Fruit fly (Drosophila melanogaster) whole organism, embryonic: ENCODE results near the gene disco.

ENCODE experiments used
- Bgb ChIP-seq: fragments of 200-800 bp; sonication (Bioruptor generic); IDR thresholded peaks from 2 replicates; pipeline ENCODE4 v1.3.6; 2022; ENCODE audit warnings: missing biosample characterization, missing genetic modification characterization; ENCODE audit not compliant: partially characterized antibody
- CG10321 ChIP-seq: fragments of 200-800 bp; sonication (Bioruptor generic); IDR thresholded peaks from 2 replicates; pipeline ENCODE4 v1.3.6; 2022; ENCODE audit warnings: missing biosample characterization, missing genetic modification characterization
- CG10462 ChIP-seq: fragments of 200-800 bp; sonication (Bioruptor generic); optimal IDR thresholded peaks from 2 replicates; lab custom pipeline; 2016; ENCODE audit warnings: missing biosample characterization, missing genetic modification characterization
- CG12071 ChIP-seq: fragments of 200-800 bp; sonication (Bioruptor generic); optimal IDR thresholded peaks from 3 replicates; lab custom pipeline; 2018; ENCODE audit warnings: missing biosample characterization, mild to moderate bottlenecking, missing genetic modification characterization
- CG12104 ChIP-seq: fragments of 200-800 bp; sonication (Bioruptor generic); optimal IDR thresholded peaks from 3 replicates; lab custom pipeline; 2016; ENCODE audit warnings: missing biosample characterization, missing genetic modification characterization
- CG12155 ChIP-seq: fragments of 200-800 bp; sonication (Bioruptor generic); optimal IDR thresholded peaks from 3 replicates; lab custom pipeline; 2016; ENCODE audit warnings: missing biosample characterization, missing genetic modification characterization
- CG14014 ChIP-seq: fragments of 200-800 bp; sonication (Bioruptor generic); IDR thresholded peaks from 2 replicates; pipeline ENCODE4 v1.3.6; 2022; ENCODE audit warnings: missing biosample characterization, missing genetic modification characterization
- CG16863 ChIP-seq: fragments of 200-800 bp; sonication (Bioruptor generic); optimal IDR thresholded peaks from 3 replicates; lab custom pipeline; 2016; ENCODE audit warnings: missing biosample characterization, missing genetic modification characterization
- CG17912 ChIP-seq: fragments of 200-800 bp; sonication (Bioruptor generic); optimal IDR thresholded peaks from 2 replicates; lab custom pipeline; 2018; ENCODE audit warnings: missing biosample characterization, mild to moderate bottlenecking, missing genetic modification characterization
- CG1792 ChIP-seq: fragments of 200-800 bp; sonication (Bioruptor generic); optimal IDR thresholded peaks from 2 replicates; lab custom pipeline; 2016; ENCODE audit warnings: missing biosample characterization, missing genetic modification characterization
- CG2678 ChIP-seq: fragments of 200-800 bp; sonication (Bioruptor generic); optimal IDR thresholded peaks from 3 replicates; lab custom pipeline; 2019; ENCODE audit warnings: missing biosample characterization, mild to moderate bottlenecking, missing genetic modification characterization, moderate library complexity
- CG3838 ChIP-seq: fragments of 200-800 bp; sonication (Bioruptor generic); optimal IDR thresholded peaks from 3 replicates; lab custom pipeline; 2016; ENCODE audit warnings: missing biosample characterization, missing genetic modification characterization
- CG6254 ChIP-seq: fragments of 200-800 bp; sonication (Bioruptor generic); optimal IDR thresholded peaks from 3 replicates; lab custom pipeline; 2017; ENCODE audit warnings: mild to moderate bottlenecking, missing biosample characterization, missing genetic modification reagents, missing genetic modification characterization
- CG6791 ChIP-seq: fragments of 200-800 bp; sonication (Bioruptor generic); IDR thresholded peaks from 3 replicates; pipeline ENCODE4 v1.3.6; 2022; ENCODE audit warnings: missing biosample characterization, missing genetic modification characterization; ENCODE audit not compliant: partially characterized antibody
- CG9215 ChIP-seq: fragments of 200-800 bp; sonication (Bioruptor generic); IDR thresholded peaks from 2 replicates; pipeline ENCODE4 v1.3.6; 2022; ENCODE audit warnings: missing biosample characterization, missing genetic modification characterization
- CG9932 ChIP-seq: fragments of 200-800 bp; sonication (Bioruptor generic); IDR thresholded peaks from 2 replicates; pipeline ENCODE4 v1.3.6; 2022; ENCODE audit warnings: missing biosample characterization, missing genetic modification characterization
- CoRest ChIP-seq: fragments of 200-800 bp; sonication (Bioruptor generic); optimal IDR thresholded peaks from 3 replicates; lab custom pipeline; 2018; ENCODE audit warnings: missing biosample characterization, mild to moderate bottlenecking, missing genetic modification characterization, moderate library complexity
- Deaf1 ChIP-seq: fragments of 200-800 bp; optimal IDR thresholded peaks from 3 replicates; lab custom pipeline; 2019; ENCODE audit warnings: missing biosample characterization, mild to moderate bottlenecking, missing genetic modification characterization, moderate library complexity
- Dref ChIP-seq: fragments of 200-800 bp; sonication (Bioruptor generic); IDR thresholded peaks from 2 replicates; pipeline ENCODE4 v1.3.6; 2022; ENCODE audit warnings: missing biosample characterization, missing genetic modification characterization
- Eip74EF ChIP-seq, 2 experiments: fragments of 200-800 bp in 1 of 2; fragments of >200 bp in 1 of 2; sonication (Bioruptor generic) in 1 of 2; optimal IDR thresholded peaks; 2 replicates each; lab custom pipeline; 2017 to 2019; ENCODE audit warnings: missing biosample characterization in 2 of 2, missing genetic modification characterization in 2 of 2, mild to moderate bottlenecking in 1 of 2, moderate library complexity in 1 of 2
- Ets97D ChIP-seq: fragments of 200-800 bp; sonication (Bioruptor generic); optimal IDR thresholded peaks from 3 replicates; lab custom pipeline; 2016; ENCODE audit warnings: missing biosample characterization, missing genetic modification characterization
- H15 ChIP-seq: fragments of 200-800 bp; sonication (Bioruptor generic); IDR thresholded peaks from 3 replicates; pipeline ENCODE4 v1.3.6; 2022; ENCODE audit warnings: missing biosample characterization, missing genetic modification characterization
- H2.0 ChIP-seq: fragments of 200-800 bp; sonication (Bioruptor generic); IDR thresholded peaks from 2 replicates; pipeline ENCODE4 v1.3.6; 2022; ENCODE audit warnings: missing biosample characterization, missing genetic modification characterization
- HmgD ChIP-seq: fragments of 200-800 bp; sonication (Bioruptor generic); optimal IDR thresholded peaks from 3 replicates; lab custom pipeline; 2016; ENCODE audit warnings: missing biosample characterization, missing genetic modification characterization
- Hr39 ChIP-seq: fragments of >200 bp; optimal IDR thresholded peaks from 2 replicates; lab custom pipeline; 2017
- Nf-YA ChIP-seq: fragments of 200-800 bp; sonication (Bioruptor generic); IDR thresholded peaks from 2 replicates; pipeline ENCODE4 v1.3.6; 2022; ENCODE audit warnings: missing biosample characterization, missing genetic modification characterization
- Nf-YB ChIP-seq: fragments of 200-800 bp; sonication (Bioruptor generic); optimal IDR thresholded peaks from 3 replicates; lab custom pipeline; 2019; ENCODE audit warnings: missing biosample characterization, mild to moderate bottlenecking, missing genetic modification characterization, moderate library complexity
- Nf-YC ChIP-seq: fragments of 200-800 bp; optimal IDR thresholded peaks from 3 replicates; lab custom pipeline; 2019; ENCODE audit warnings: missing biosample characterization, mild to moderate bottlenecking, missing genetic modification characterization, moderate library complexity
- Ptx1 ChIP-seq: fragments of 200-800 bp; sonication (Bioruptor generic); IDR thresholded peaks from 2 replicates; pipeline ENCODE4 v1.3.6; 2022; ENCODE audit warnings: missing biosample characterization, missing genetic modification characterization
- Vsx1 ChIP-seq: fragments of 200-800 bp; sonication (Bioruptor generic); optimal IDR thresholded peaks from 2 replicates; lab custom pipeline; 2017; ENCODE audit warnings: missing biosample characterization, mild to moderate bottlenecking, missing genetic modification characterization, missing genetic modification reagents
- abd-A ChIP-seq: fragments of 200-800 bp; sonication (Bioruptor generic); optimal IDR thresholded peaks from 3 replicates; lab custom pipeline; 2019; ENCODE audit warnings: missing biosample characterization, mild to moderate bottlenecking, missing genetic modification characterization, moderate library complexity
- ap ChIP-seq: fragments of 200-800 bp; sonication (Bioruptor generic); IDR thresholded peaks from 2 replicates; pipeline ENCODE4 v1.3.6; 2022; ENCODE audit warnings: missing biosample characterization, missing genetic modification characterization
- cad ChIP-seq: fragments of >200 bp; optimal IDR thresholded peaks from 2 replicates; lab custom pipeline; 2017; ENCODE audit warnings: missing biosample characterization, missing genetic modification characterization
- ci ChIP-seq: fragments of 200-800 bp; sonication (Bioruptor generic); IDR thresholded peaks from 3 replicates; pipeline ENCODE4 v1.3.6; 2022; ENCODE audit warnings: missing biosample characterization, missing genetic modification characterization
- crol ChIP-seq: fragments of 200-800 bp; sonication (Bioruptor generic); IDR thresholded peaks from 2 replicates; pipeline ENCODE4 v1.3.6; 2022; ENCODE audit warnings: missing biosample characterization, missing genetic modification characterization
- cwo ChIP-seq: fragments of 200-800 bp; sonication (Bioruptor generic); optimal IDR thresholded peaks from 3 replicates; lab custom pipeline; 2017; ENCODE audit warnings: missing biosample characterization, missing genetic modification characterization, mild to moderate bottlenecking, moderate library complexity, missing genetic modification reagents
- kay ChIP-seq: fragments of 200-800 bp; sonication (Bioruptor generic); optimal IDR thresholded peaks from 2 replicates; lab custom pipeline; 2016; ENCODE audit warnings: missing biosample characterization, missing genetic modification characterization
- knrl ChIP-seq: fragments of 200-800 bp; sonication (Bioruptor generic); IDR thresholded peaks from 3 replicates; pipeline ENCODE4 v1.3.6; 2022; ENCODE audit warnings: missing biosample characterization, missing genetic modification characterization; ENCODE audit not compliant: partially characterized antibody
- mam ChIP-seq: fragments of 200-800 bp; sonication (Bioruptor generic); optimal IDR thresholded peaks from 3 replicates; lab custom pipeline; 2016; ENCODE audit warnings: missing biosample characterization, missing genetic modification characterization
- repo ChIP-seq: fragments of 200-800 bp; sonication (Bioruptor generic); optimal IDR thresholded peaks from 2 replicates; lab custom pipeline; 2016; ENCODE audit warnings: missing biosample characterization, missing genetic modification characterization
- sc ChIP-seq, 3 experiments: fragments of >200 bp in 2 of 3; fragments of 200-800 bp in 1 of 3; sonication (Bioruptor generic) in 1 of 3; optimal IDR thresholded peaks; 2 replicates in 2 of 3; 3 replicates in 1 of 3; lab custom pipeline; 2017; ENCODE audit warnings: mild to moderate bottlenecking in 1 of 3, missing biosample characterization in 1 of 3, missing genetic modification characterization in 1 of 3, missing genetic modification reagents in 1 of 3
- sens ChIP-seq: fragments of 200-800 bp; sonication (Bioruptor generic); peaks from one replicate; lab custom pipeline; 2016; ENCODE audit warnings: missing biosample characterization, missing genetic modification characterization
- sob ChIP-seq: fragments of 200-800 bp; sonication (Bioruptor generic); IDR thresholded peaks from 2 replicates; pipeline ENCODE4 v1.3.6; 2022; ENCODE audit warnings: missing biosample characterization, missing genetic modification characterization
- ssp ChIP-seq: fragments of 200-800 bp; sonication (Bioruptor generic); IDR thresholded peaks from 2 replicates; pipeline ENCODE4 v1.3.6; 2022; ENCODE audit warnings: missing biosample characterization, missing genetic modification characterization
- tin ChIP-seq: fragments of 200-800 bp; sonication (Bioruptor generic); optimal IDR thresholded peaks from 3 replicates; lab custom pipeline; 2016; ENCODE audit warnings: missing biosample characterization, missing genetic modification characterization
- tll ChIP-seq, 2 experiments: fragments of 200-800 bp in 1 of 2; fragments of >200 bp in 1 of 2; sonication (Bioruptor generic) in 1 of 2; optimal IDR thresholded peaks; 2 replicates each; lab custom pipeline; 2017 to 2019; ENCODE audit warnings: missing biosample characterization in 2 of 2, missing genetic modification characterization in 2 of 2, mild to moderate bottlenecking in 1 of 2, moderate library complexity in 1 of 2
- yki ChIP-seq: fragments of >200 bp; optimal IDR thresholded peaks from 3 replicates; lab custom pipeline; 2018
- zen2 ChIP-seq: fragments of 200-800 bp; sonication (Bioruptor generic); IDR thresholded peaks from 3 replicates; pipeline ENCODE4 v1.3.6; 2022; ENCODE audit warnings: missing biosample characterization, missing genetic modification characterization; ENCODE audit not compliant: partially characterized antibody

disco gene

DNA sequence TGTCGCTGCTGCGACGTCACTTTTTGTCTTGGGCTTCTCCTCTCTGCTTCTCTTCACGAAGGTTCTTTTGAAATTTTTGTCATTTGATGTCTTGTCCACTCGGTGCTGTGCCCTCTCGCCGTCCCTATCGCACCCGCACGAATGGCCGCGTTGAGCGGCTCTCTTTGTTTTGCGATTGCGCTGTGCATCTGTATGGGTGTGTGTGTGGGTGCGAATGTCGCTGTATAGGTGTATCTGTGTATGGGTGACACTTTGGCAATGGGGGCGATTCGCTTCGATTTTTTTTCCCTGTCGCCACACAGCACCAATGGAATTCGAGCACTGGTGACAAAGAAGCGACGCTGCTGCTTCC, 944 bp upstream of the disco start (continued):
- TF ChIP-seq CG12071 (no peak), kay (GFP tag; lab: Kevin White, UChicago) (no peak)
- TF ChIP-seq, all 482 proteins: peak for 8

dm6 chrX:16216830-16217517, 424 bp upstream of the disco start:
- TF ChIP-seq CG10321 (GFP tag; lab: Robert Waterston, UW) (peak; percentile 93), CG9932 (GFP tag; lab: Robert Waterston, UW) (no peak), Dref (GFP tag; lab: Robert Waterston, UW) (no peak), CG1792 (GFP tag; lab: Kevin White, UChicago) (no peak), Deaf1 (tag; lab: Kevin White, UChicago) (peak; percentile 86), Hr39 (peak; percentile 76), CG16863 (GFP tag; lab: Kevin White, UChicago) (no peak), ssp (GFP tag; lab: Robert Waterston, UW) (no peak), knrl (GFP tag; lab: Robert Waterston, UW) (peak; percentile 42; the same call in 1 of the 3 replicates), H15 (GFP tag; lab: Robert Waterston, UW) (no peak), sob (peak; percentile 30; the same call in 1 of the 2 replicates), Bgb (GFP tag; lab: Robert Waterston, UW) (peak; percentile 27; the same call in 1 of the 2 replicates), CG12155 (GFP tag; lab: Kevin White, UChicago) (peak; percentile 47), sens (GFP tag; lab: Kevin White, UChicago) (peak; percentile 78), H2.0 (GFP tag; lab: Robert Waterston, UW) (0 out of 2 replicates have a peak, but pooled peaks have one; percentile 16), Vsx1 (GFP tag; lab: Kevin White, UChicago) (no peak), CG12104 (no peak), Eip74EF (GFP tag; optimal IDR thresholded peaks at IDR 0.05; lab: Kevin White, UChicago) (peak in 1 of 2 experiments; percentile 58), CG6791 (GFP tag; lab: Robert Waterston, UW) (0 out of 3 replicates have a peak, but pooled peaks have one; percentile 27), CG14014 (GFP tag; lab: Robert Waterston, UW) (no peak), ap (GFP tag; lab: Robert Waterston, UW) (no peak), Nf-YB (peak; percentile 98), CG6254 (no peak), CoRest (tag; lab: Kevin White, UChicago) (peak; percentile 17), sc (optimal IDR thresholded peaks at IDR 0.05; lab: Kevin White, UChicago) (no peak), sc (GFP tag; optimal IDR thresholded peaks at IDR 0.05; lab: Kevin White, UChicago) (no peak), yki (lab: Kevin White, UChicago) (peak; percentile 95), HmgD (peak; percentile 11), CG3838 (GFP tag; lab: Kevin White, UChicago) (no peak), tin (GFP tag; lab: Kevin White, UChicago) (no peak), crol (GFP tag; lab: Robert Waterston, UW) (peak; percentile 68), ci (no peak), cwo (GFP tag; lab: Kevin White, UChicago) (no peak), Ets97D (GFP tag; lab: Kevin White, UChicago) (no peak), abd-A (tag; lab: Kevin White, UChicago) (peak; percentile 45), repo (GFP tag; lab: Kevin White, UChicago) (no peak), tll (GFP tag; optimal IDR thresholded peaks at IDR 0.05; lab: Kevin White, UChicago) (peak in 1 of 2 experiments; percentile 81), Nf-YC (tag; lab: Kevin White, UChicago) (peak; percentile 98), cad (GFP tag; lab: Kevin White, UChicago) (no peak), CG17912 (GFP tag; lab: Kevin White, UChicago) (no peak), Nf-YA (GFP tag; lab: Robert Waterston, UW) (peak; percentile 88), zen2 (0 out of 3 replicates have a peak, but pooled peaks have one; percentile 7), Ptx1 (GFP tag; lab: Robert Waterston, UW) (no peak), CG2678 (tag; lab: Kevin White, UChicago) (no peak), CG10462 (GFP tag; lab: Kevin White, UChicago) (no peak), CG9215 (no peak), mam (GFP tag; lab: Kevin White, UChicago) (no peak)
